Fruit fly (Drosophila melanogaster): ENCODE measurements around the gene kto.

The kto gene

DNA sequence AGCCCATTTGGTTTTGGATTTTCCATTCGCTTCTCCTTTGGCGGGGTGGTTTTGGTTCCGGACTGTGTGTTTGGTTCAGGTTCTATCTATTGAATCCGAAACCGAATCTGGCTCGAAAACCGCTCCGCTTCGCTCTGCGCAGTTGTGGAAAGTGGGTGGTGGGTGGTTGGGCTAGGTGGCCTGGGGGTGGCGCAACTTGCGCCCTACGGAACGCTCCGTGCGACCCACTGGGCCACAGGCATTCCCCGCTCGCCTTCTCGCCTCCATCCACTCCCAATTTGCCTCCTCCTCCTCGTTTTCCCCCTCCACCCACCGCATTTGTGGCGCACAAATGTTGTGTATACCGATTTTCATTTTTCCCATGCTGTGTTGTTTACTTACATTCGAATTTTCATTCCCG lies 17.7 kb upstream of the kto start:
- TF ChIP-seq HLHmδ (GFP tag; optimal IDR thresholded peaks at IDR 0.05) (no peak), gce (GFP tag; IDR thresholded peaks at IDR 0.05) (0 out of 3 replicates have a peak, but pooled peaks have one; percentile 7), CG15514 (GFP tag; optimal IDR thresholded peaks at IDR 0.05) (peak; percentile 98), CG34422 (GFP tag; IDR thresholded peaks at IDR 0.05) (peak; percentile 10; the same call in 1 of the 3 replicates), klu (GFP tag; IDR thresholded peaks at IDR 0.05) (no peak), MBD-R2 (GFP tag; IDR thresholded peaks at IDR 0.05) (peak; percentile 10; the same call in 1 of the 2 replicates), amos (GFP tag; IDR thresholded peaks at IDR 0.05; ENCODE audit: partially characterized antibody) (peak; percentile 37; the same call in 1 of the 2 replicates), CG32767 (GFP tag; IDR thresholded peaks at IDR 0.05) (peak; percentile 80), ase (GFP tag; IDR thresholded peaks at IDR 0.05) (no peak), CG10321 (GFP tag; IDR thresholded peaks at IDR 0.05) (0 out of 2 replicates have a peak, but pooled peaks have one; percentile 14), YL-1 (GFP tag; optimal IDR thresholded peaks at IDR 0.05) (peak; percentile 33), cwo (GFP tag; optimal IDR thresholded peaks at IDR 0.05) (no peak), NFAT (GFP tag; IDR thresholded peaks at IDR 0.05) (0 out of 2 replicates have a peak, but pooled peaks have one; percentile 10), fd96Cb (tag; optimal IDR thresholded peaks at IDR 0.05) (no peak), CG2875 (GFP tag; optimal IDR thresholded peaks at IDR 0.05) (no peak), Dll (GFP tag; IDR thresholded peaks at IDR 0.05; ENCODE audit: partially characterized antibody) (no peak), repo (GFP tag; optimal IDR thresholded peaks at IDR 0.05) (no peak), mirr (GFP tag; optimal IDR thresholded peaks at IDR 0.05) (no peak), nerfin-1 (tag; optimal IDR thresholded peaks at IDR 0.05) (peak; percentile 3), MESR4 (GFP tag; optimal IDR thresholded peaks at IDR 0.05) (peak; percentile 28), Bgb (GFP tag; IDR thresholded peaks at IDR 0.05; ENCODE audit: partially characterized antibody) (peak; percentile 31), pzg (GFP tag; optimal IDR thresholded peaks at IDR 0.05) (peak; percentile 23), E2f2 (GFP tag; IDR thresholded peaks at IDR 0.05) (peak; percentile 23; the same call in 1 of the 2 replicates), HLH4C (GFP tag; IDR thresholded peaks at IDR 0.05; ENCODE audit: partially characterized antibody) (peak; percentile 20; the same call in 1 of the 3 replicates), nom (GFP tag; optimal IDR thresholded peaks at IDR 0.05) (peak; percentile 10), crol (GFP tag; IDR thresholded peaks at IDR 0.05) (peak; percentile 94), seq (GFP tag; IDR thresholded peaks at IDR 0.05) (peak; percentile 28; the same call in 1 of the 2 replicates), CG11723 (GFP tag; optimal IDR thresholded peaks at IDR 0.05) (no peak), da (GFP tag; optimal IDR thresholded peaks at IDR 0.05) (no peak), so (GFP tag; IDR thresholded peaks at IDR 0.05) (0 out of 3 replicates have a peak, but pooled peaks have one; percentile 12), inv (GFP tag; IDR thresholded peaks at IDR 0.05; ENCODE audit: partially characterized antibody) (peak; percentile 14; the same call in 1 of the 2 replicates), chinmo (GFP tag; IDR thresholded peaks at IDR 0.05; ENCODE audit: partially characterized antibody) (0 out of 4 replicates have a peak, but pooled peaks have one; percentile 13), ewg (GFP tag; optimal IDR thresholded peaks at IDR 0.05) (peak; percentile 92), ato (GFP tag; IDR thresholded peaks at IDR 0.05; ENCODE audit: partially characterized antibody) (0 out of 2 replicates have a peak, but pooled peaks have one; percentile 17)

DNA sequence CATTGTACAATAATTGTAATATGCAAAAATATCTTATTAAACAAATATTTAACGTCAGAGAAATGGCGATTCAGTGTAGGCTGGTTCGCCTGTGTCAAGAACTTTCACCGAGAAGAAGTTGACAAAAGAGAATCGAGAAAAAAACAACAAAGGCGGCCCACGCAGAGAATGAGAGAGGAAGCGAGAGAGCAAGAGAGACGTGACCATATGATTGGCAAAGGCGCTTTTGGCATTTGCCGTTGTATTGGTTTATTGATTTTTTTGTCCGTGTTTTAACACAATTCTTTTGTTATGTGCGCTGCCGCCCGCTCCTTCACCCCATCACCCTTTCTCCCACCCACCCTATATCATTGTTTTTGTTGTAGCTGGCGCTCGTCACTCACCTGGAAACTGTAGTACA lies 3.2 kb upstream of the kto start:
- TF ChIP-seq h (optimal IDR thresholded peaks at IDR 0.05) (no peak), TFAM (GFP tag; optimal IDR thresholded peaks at IDR 0.05) (no peak), NC2α (GFP tag; optimal IDR thresholded peaks at IDR 0.05) (no peak), Dbx (GFP tag; IDR thresholded peaks at IDR 0.05) (no peak), CG17802 (tag; optimal IDR thresholded peaks at IDR 0.05) (no peak), CG1024 (GFP tag; IDR thresholded peaks at IDR 0.05) (no peak), Atf6 (GFP tag; IDR thresholded peaks at IDR 0.05) (no peak), grau (tag; optimal IDR thresholded peaks at IDR 0.05) (peak; percentile 66), CG6791 (GFP tag; IDR thresholded peaks at IDR 0.05; ENCODE audit: partially characterized antibody) (no peak), repo (GFP tag; optimal IDR thresholded peaks at IDR 0.05) (no peak), CG7839 (tag; optimal IDR thresholded peaks at IDR 0.05) (no peak), gem (tag; optimal IDR thresholded peaks at IDR 0.05) (no peak), unpg (GFP tag; optimal IDR thresholded peaks at IDR 0.05) (no peak), CG6813 (GFP tag; optimal IDR thresholded peaks at IDR 0.05) (no peak), CG43689 (GFP tag; IDR thresholded peaks at IDR 0.05) (no peak), CG10267 (tag; optimal IDR thresholded peaks at IDR 0.05) (no peak), CG11093 (GFP tag; IDR thresholded peaks at IDR 0.05) (no peak), ken (GFP tag; IDR thresholded peaks at IDR 0.05) (no peak)

Data from whole organism, embryonic.